Fruit fly (Drosophila melanogaster) whole organism, prepupa: ENCODE results near the gene CG6028.
A peak's percentile ranks its signal among the peaks of the same experiment; 100 is the strongest.

Source experiments
- CG10631 ChIP-seq: fragments of 200-800 bp; sonication (Bioruptor generic); optimal IDR thresholded peaks from 2 replicates; lab custom pipeline; 2016; ENCODE audit warnings: missing biosample characterization, missing genetic modification characterization
- CG10669 ChIP-seq: fragments of 200-800 bp; sonication (Bioruptor generic); optimal IDR thresholded peaks from 3 replicates; lab custom pipeline; 2018; ENCODE audit warnings: missing biosample characterization, mild to moderate bottlenecking, missing genetic modification characterization, moderate library complexity
- CG11762 ChIP-seq: fragments of 200-800 bp; sonication (Bioruptor generic); optimal IDR thresholded peaks from 3 replicates; lab custom pipeline; 2016; ENCODE audit warnings: missing biosample characterization, missing genetic modification characterization; ENCODE audit not compliant: insufficient read depth
- CG15336 ChIP-seq: fragments of 200-800 bp; sonication (Bioruptor generic); IDR thresholded peaks from 2 replicates; pipeline ENCODE4 v1.3.6; 2022; ENCODE audit warnings: missing biosample characterization, missing genetic modification characterization
- CG1621 ChIP-seq: fragments of 200-800 bp; sonication (Bioruptor generic); optimal IDR thresholded peaks from 3 replicates; lab custom pipeline; 2018; ENCODE audit warnings: missing biosample characterization, mild to moderate bottlenecking, missing genetic modification characterization
- CG16779 ChIP-seq: fragments of 200-800 bp; sonication (Bioruptor generic); optimal IDR thresholded peaks from 3 replicates; lab custom pipeline; 2017; ENCODE audit warnings: missing biosample characterization, mild to moderate bottlenecking, missing genetic modification characterization
- CG3032 ChIP-seq: fragments of 200-800 bp; optimal IDR thresholded peaks from 2 replicates; lab custom pipeline; 2019; ENCODE audit warnings: missing biosample characterization, mild to moderate bottlenecking, missing genetic modification characterization, moderate library complexity
- CG31627 ChIP-seq: fragments of 200-800 bp; sonication (Bioruptor generic); optimal IDR thresholded peaks from 3 replicates; lab custom pipeline; 2016; ENCODE audit warnings: missing biosample characterization, missing genetic modification characterization
- CG32006 ChIP-seq: fragments of 200-800 bp; sonication (Bioruptor generic); optimal IDR thresholded peaks from 3 replicates; lab custom pipeline; 2017; ENCODE audit warnings: missing biosample characterization, mild to moderate bottlenecking, missing genetic modification characterization
- CG34406 ChIP-seq: fragments of 200-800 bp; sonication (Bioruptor generic); optimal IDR thresholded peaks from 3 replicates; lab custom pipeline; 2016; ENCODE audit warnings: missing biosample characterization, missing genetic modification characterization
- CG3919 ChIP-seq: fragments of 200-800 bp; sonication (Bioruptor generic); optimal IDR thresholded peaks from 3 replicates; lab custom pipeline; 2016; ENCODE audit warnings: missing biosample characterization, missing genetic modification characterization
- CG4318 ChIP-seq: fragments of 200-800 bp; sonication (Bioruptor generic); optimal IDR thresholded peaks from 3 replicates; lab custom pipeline; 2017; ENCODE audit warnings: missing biosample characterization, mild to moderate bottlenecking, missing genetic modification characterization
- CG6163 ChIP-seq: fragments of 200-800 bp; sonication (Bioruptor generic); IDR thresholded peaks from 3 replicates; pipeline ENCODE4 v1.3.6; 2022; ENCODE audit warnings: missing biosample characterization, missing genetic modification characterization
- CG6808 ChIP-seq: fragments of 200-800 bp; sonication (Bioruptor generic); optimal IDR thresholded peaks from 3 replicates; lab custom pipeline; 2017; ENCODE audit warnings: missing biosample characterization, missing genetic modification characterization, mild to moderate bottlenecking, moderate library complexity, missing genetic modification reagents
- CG6854 ChIP-seq: fragments of 200-800 bp; sonication (Bioruptor generic); optimal IDR thresholded peaks from 2 replicates; lab custom pipeline; 2017; ENCODE audit warnings: missing biosample characterization, mild to moderate bottlenecking, missing genetic modification characterization
- CG8119 ChIP-seq: fragments of 200-800 bp; sonication (Bioruptor generic); IDR thresholded peaks from 3 replicates; pipeline ENCODE4 v1.3.6; 2022; ENCODE audit warnings: missing biosample characterization, missing genetic modification characterization
- CG8632 ChIP-seq: fragments of 200-800 bp; sonication (Bioruptor generic); optimal IDR thresholded peaks from 3 replicates; lab custom pipeline; 2016; ENCODE audit warnings: missing biosample characterization, missing genetic modification characterization
- Eip75B ChIP-seq: fragments of 200-800 bp; sonication (Bioruptor generic); optimal IDR thresholded peaks from 3 replicates; lab custom pipeline; 2016; ENCODE audit warnings: missing biosample characterization, missing genetic modification characterization
- Eip78C ChIP-seq: fragments of 200-800 bp; sonication (Bioruptor generic); peaks from one replicate; lab custom pipeline; 2016; ENCODE audit warnings: missing biosample characterization, missing genetic modification characterization
- Ets21C ChIP-seq: fragments of 200-800 bp; sonication (Bioruptor generic); optimal IDR thresholded peaks from 3 replicates; lab custom pipeline; 2016; ENCODE audit warnings: missing biosample characterization, missing genetic modification characterization
- Gug ChIP-seq: fragments of 200-800 bp; sonication (Bioruptor generic); IDR thresholded peaks from 2 replicates; pipeline ENCODE4 v1.3.6; 2022; ENCODE audit warnings: missing biosample characterization, missing genetic modification characterization
- Hr39 ChIP-seq: fragments of 200-800 bp; sonication (Bioruptor generic); optimal IDR thresholded peaks from 2 replicates; lab custom pipeline; 2016; ENCODE audit warnings: missing biosample characterization, missing genetic modification characterization
- Hr4 ChIP-seq: fragments of 200-800 bp; sonication (Bioruptor generic); optimal IDR thresholded peaks from 3 replicates; lab custom pipeline; 2016; ENCODE audit warnings: missing biosample characterization, missing genetic modification characterization
- Lpt ChIP-seq: fragments of 200-800 bp; sonication (Bioruptor generic); optimal IDR thresholded peaks from 3 replicates; lab custom pipeline; 2016; ENCODE audit warnings: missing biosample characterization, missing genetic modification characterization
- Met ChIP-seq: fragments of 200-800 bp; sonication (Bioruptor generic); optimal IDR thresholded peaks from 3 replicates; lab custom pipeline; 2016; ENCODE audit warnings: missing biosample characterization, missing genetic modification characterization
- OdsH ChIP-seq: fragments of 200-800 bp; sonication (Bioruptor generic); optimal IDR thresholded peaks from 3 replicates; lab custom pipeline; 2016; ENCODE audit warnings: missing biosample characterization, missing genetic modification characterization
- Smox ChIP-seq: fragments of 200-800 bp; sonication (Bioruptor generic); optimal IDR thresholded peaks from 3 replicates; lab custom pipeline; 2016; ENCODE audit warnings: missing biosample characterization, missing genetic modification characterization
- Sox102F ChIP-seq: fragments of 200-800 bp; sonication (Bioruptor generic); optimal IDR thresholded peaks from 2 replicates; lab custom pipeline; 2016; ENCODE audit warnings: missing biosample characterization, mild to moderate bottlenecking, missing genetic modification characterization
- Sox14 ChIP-seq: fragments of 200-800 bp; sonication (Bioruptor generic); optimal IDR thresholded peaks from 3 replicates; lab custom pipeline; 2016; ENCODE audit warnings: missing biosample characterization, missing genetic modification characterization
- Sox15 ChIP-seq: fragments of 200-800 bp; sonication (Bioruptor generic); optimal IDR thresholded peaks from 3 replicates; lab custom pipeline; 2016; ENCODE audit warnings: missing biosample characterization, missing genetic modification characterization
- achi ChIP-seq: fragments of 200-800 bp; sonication (Bioruptor generic); optimal IDR thresholded peaks from 3 replicates; lab custom pipeline; 2016; ENCODE audit warnings: missing biosample characterization, missing genetic modification characterization
- acj6 ChIP-seq: fragments of 200-800 bp; sonication (Bioruptor generic); optimal IDR thresholded peaks from 3 replicates; lab custom pipeline; 2016; ENCODE audit warnings: missing biosample characterization, missing genetic modification characterization
- cyc ChIP-seq: fragments of 200-800 bp; sonication (Bioruptor generic); optimal IDR thresholded peaks from 3 replicates; lab custom pipeline; 2016; ENCODE audit warnings: missing biosample characterization, missing genetic modification characterization
- eg ChIP-seq: fragments of 200-800 bp; sonication (Bioruptor generic); IDR thresholded peaks from 3 replicates; pipeline ENCODE4 v1.3.6; 2022; ENCODE audit warnings: missing biosample characterization, missing genetic modification characterization
- esn ChIP-seq: fragments of 200-800 bp; sonication (Bioruptor generic); optimal IDR thresholded peaks from 2 replicates; lab custom pipeline; 2016; ENCODE audit warnings: missing biosample characterization, mild to moderate bottlenecking, missing genetic modification characterization, moderate library complexity
- fkh ChIP-seq: fragments of 200-800 bp; sonication (Bioruptor generic); optimal IDR thresholded peaks from 3 replicates; lab custom pipeline; 2017; ENCODE audit warnings: missing biosample characterization, mild to moderate bottlenecking, missing genetic modification characterization, moderate library complexity
- lz ChIP-seq: fragments of 200-800 bp; sonication (Bioruptor generic); optimal IDR thresholded peaks from 3 replicates; lab custom pipeline; 2016; ENCODE audit warnings: missing biosample characterization, missing genetic modification characterization
- salr ChIP-seq, 2 experiments: fragments of 200-800 bp; sonication (Bioruptor generic); optimal IDR thresholded peaks; 3 replicates each; lab custom pipeline; 2016 to 2018; ENCODE audit warnings: missing biosample characterization in 2 of 2, missing genetic modification characterization in 2 of 2, mild to moderate bottlenecking in 1 of 2
- ss ChIP-seq, 2 experiments: fragments of 200-800 bp; sonication (Bioruptor generic); optimal IDR thresholded peaks; 2 replicates in 1 of 2; 3 replicates in 1 of 2; lab custom pipeline; 2017 to 2018; ENCODE audit warnings: mild to moderate bottlenecking in 2 of 2, missing biosample characterization in 2 of 2, missing genetic modification characterization in 2 of 2, moderate library complexity in 1 of 2
- topi ChIP-seq: fragments of 200-800 bp; sonication (Bioruptor generic); optimal IDR thresholded peaks from 3 replicates; lab custom pipeline; 2016; ENCODE audit warnings: missing biosample characterization, missing genetic modification characterization

The CG6028 gene

dm6 chr3R:22041625-22042282, 16.4 kb upstream of the CG6028 start, which contains the start of gene how:
Gene how (plus strand): TSS chr3R:22042191.
- TF ChIP-seq CG8119 (GFP tag; lab: Robert Waterston, UW) (peak; percentile 36; the same call in 1 of the 3 replicates), CG10669 (GFP tag; lab: Kevin White, UChicago) (no peak), Sox15 (GFP tag; lab: Kevin White, UChicago) (peak; percentile 20), CG4318 (GFP tag; lab: Kevin White, UChicago) (no peak), CG8632 (GFP tag; lab: Kevin White, UChicago) (peak; percentile 44), Hr39 (GFP tag; lab: Kevin White, UChicago) (peak; percentile 45), CG16779 (peak; percentile 10), achi (no peak), fkh (peak; percentile 7), CG3032 (tag; lab: Kevin White, UChicago) (peak; percentile 11), Gug (GFP tag; lab: Robert Waterston, UW) (no peak), CG6808 (GFP tag; lab: Kevin White, UChicago) (peak; percentile 20), CG15336 (GFP tag; lab: Robert Waterston, UW) (peak; percentile 50), acj6 (GFP tag; lab: Kevin White, UChicago) (no peak), OdsH (GFP tag; lab: Kevin White, UChicago) (peak; percentile 13), CG11762 (GFP tag; lab: Kevin White, UChicago) (no peak), CG6854 (peak; percentile 55), CG6163 (GFP tag; lab: Robert Waterston, UW) (peak; percentile 26; the same call in 1 of the 3 replicates), esn (GFP tag; lab: Kevin White, UChicago) (peak; percentile 43), ss (GFP tag; optimal IDR thresholded peaks at IDR 0.05; lab: Kevin White, UChicago) (peak in 1 of 2 experiments; percentile 4), topi (GFP tag; lab: Kevin White, UChicago) (peak; percentile 44), CG32006 (GFP tag; lab: Kevin White, UChicago) (peak; percentile 32), Hr4 (peak; percentile 47), Sox102F (GFP tag; lab: Kevin White, UChicago) (peak; percentile 32), CG34406 (GFP tag; lab: Kevin White, UChicago) (peak; percentile 46), cyc (GFP tag; lab: Kevin White, UChicago) (peak; percentile 36), CG31627 (GFP tag; lab: Kevin White, UChicago) (peak; percentile 41), CG10631 (GFP tag; lab: Kevin White, UChicago) (peak; percentile 19), lz (peak; percentile 41), CG3919 (GFP tag; lab: Kevin White, UChicago) (peak; percentile 15), Eip78C (GFP tag; lab: Kevin White, UChicago) (peak; percentile 78), eg (GFP tag; lab: Robert Waterston, UW) (0 out of 3 replicates have a peak, but pooled peaks have one; percentile 24), salr (GFP tag; optimal IDR thresholded peaks at IDR 0.05; lab: Kevin White, UChicago) (peak in 1 of 2 experiments; percentile 40), Lpt (peak; percentile 27), Met (peak; percentile 42), Eip75B (peak; percentile 23), Sox14 (peak; percentile 4), Smox (GFP tag; lab: Kevin White, UChicago) (no peak), Ets21C (GFP tag; lab: Kevin White, UChicago) (no peak), CG1621 (tag; lab: Kevin White, UChicago) (peak; percentile 15)

- no peak for TF ChIP-seq CG11762 (GFP tag; lab: Kevin White, UChicago)
- TF ChIP-seq CG34406 (GFP tag; lab: Kevin White, UChicago): no peak
- TF ChIP-seq, all 60 proteins: peak for 0
Observed at dm6 chr3R:22040400-22040799, 15.1 kb upstream of the CG6028 start.
